Worm (Caenorhabditis elegans) whole organism, L4/young adult: ENCODE results near the gene Y68A4A.13.

Source experiments
- W03F9.2 ChIP-seq: fragments of 150-350 bp; optimal IDR thresholded peaks from 2 replicates; lab custom pipeline; 2014; ENCODE audit warnings: missing biosample characterization, missing genetic modification characterization
- dao-5 ChIP-seq: sonication (generic microtip); optimal IDR thresholded peaks from 2 replicates; lab custom pipeline; 2016; ENCODE audit warnings: missing genotype, missing genetic modification characterization, moderate library complexity, missing compliant biosample characterization
- him-1 ChIP-seq: sonication (generic microtip); optimal IDR thresholded peaks from 2 replicates; lab custom pipeline; 2016; ENCODE audit warnings: missing genotype, missing genetic modification reagents, missing genetic modification characterization, missing compliant biosample characterization

Y68A4A.13 gene

ce11 chrV:17232403-17232802 is 24.5 kb upstream of the Y68A4A.13 start:
- TF ChIP-seq him-1 (tag; lab: Kevin White, UChicago) (no peak), W03F9.2 (tag; lab: Kevin White, UChicago) (no peak), dao-5 (tag; lab: Kevin White, UChicago) (no peak)

DNA sequence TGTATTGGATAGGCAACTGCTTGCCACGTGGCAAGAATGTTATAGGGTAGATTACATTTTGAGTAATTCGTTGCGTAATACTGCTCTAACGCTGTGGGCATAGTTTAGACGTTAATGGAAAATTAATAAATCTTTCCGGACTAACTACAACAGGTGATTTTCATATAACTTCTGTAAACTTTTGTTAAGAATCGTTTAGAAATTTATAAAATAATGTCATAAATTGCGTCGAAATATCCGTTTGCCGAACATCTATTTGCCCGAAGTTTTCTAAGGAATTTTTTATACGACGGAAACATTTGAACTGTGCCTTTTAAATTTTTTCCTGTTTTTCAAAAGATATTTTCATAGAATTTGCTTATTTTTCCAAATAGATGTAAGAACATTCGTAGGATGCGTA is 18.2 kb upstream of the Y68A4A.13 start, which contains the start of gene srh-112:
TSS of gene srh-112 (minus strand) at position 101 of the 400 bp plus-strand sequence.
- TF ChIP-seq W03F9.2 (tag; lab: Kevin White, UChicago) (no peak), him-1 (tag; lab: Kevin White, UChicago) (no peak), dao-5 (tag; lab: Kevin White, UChicago) (no peak)

- TF ChIP-seq him-1 (tag; lab: Kevin White, UChicago) (no peak), W03F9.2 (tag; lab: Kevin White, UChicago) (no peak), dao-5 (tag; lab: Kevin White, UChicago) (no peak)
These were observed 17.4 kb upstream of the Y68A4A.13 start, which contains the start of gene scl-25 for ce11 chrV:17225389-17225788. TSS of gene scl-25 (plus strand) at chrV:17225689.

DNA sequence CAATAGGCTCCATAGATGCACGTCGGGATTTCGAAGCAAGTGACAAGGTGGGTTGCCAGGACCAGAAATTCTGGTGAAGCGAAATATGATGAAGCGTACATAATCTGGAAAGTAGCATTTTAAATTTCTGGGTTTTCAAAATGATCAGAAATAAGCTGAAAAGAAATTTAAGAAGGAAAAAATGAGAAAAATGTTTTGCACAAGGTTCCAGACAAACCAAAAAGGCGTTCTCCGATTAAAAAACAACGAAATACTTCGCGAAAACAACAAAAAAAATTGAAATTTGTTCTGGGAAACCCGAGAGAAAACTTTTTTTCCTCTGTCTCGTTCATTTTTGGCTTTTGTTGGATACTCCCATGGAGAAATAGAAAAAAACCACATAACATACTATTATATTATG is 15.4 kb upstream of the Y68A4A.13 start, which contains the start of gene srh-252:
TSS of gene srh-252 (minus strand) at position 101 of the 400 bp plus-strand sequence.
- TF ChIP-seq him-1 (tag; lab: Kevin White, UChicago) (no peak), dao-5 (tag; lab: Kevin White, UChicago) (no peak), W03F9.2 (tag; lab: Kevin White, UChicago) (no peak)

ce11 chrV:17220345-17220744 is 12.4 kb upstream of the Y68A4A.13 start, which contains the start of gene srh-109:
TSS of gene srh-109 (minus strand) at chrV:17220445.
- TF ChIP-seq him-1 (tag; lab: Kevin White, UChicago): no peak

- TF ChIP-seq W03F9.2 (tag; lab: Kevin White, UChicago) (no peak), dao-5 (tag; lab: Kevin White, UChicago) (no peak), him-1 (tag; lab: Kevin White, UChicago) (no peak)
These were observed 9.7 kb upstream of the Y68A4A.13 start, which contains the start of gene srbc-62 for ce11 chrV:17217690-17218089. TSS of gene srbc-62 (plus strand) at chrV:17217990.

- TF ChIP-seq W03F9.2 (tag; lab: Kevin White, UChicago): no peak
These were observed 7.7 kb upstream of the Y68A4A.13 start for ce11 chrV:17215602-17216001.

ce11 chrV:17212743-17213142 is 4.8 kb upstream of the Y68A4A.13 start, which contains the start of gene srh-113:
TSS of gene srh-113 (plus strand) at chrV:17213043.
- TF ChIP-seq W03F9.2 (tag; lab: Kevin White, UChicago) (no peak), him-1 (tag; lab: Kevin White, UChicago) (no peak), dao-5 (tag; lab: Kevin White, UChicago) (no peak)

ce11 chrV:17211989-17212731 is 4.2 kb upstream of the Y68A4A.13 start, which contains the start of gene srh-236:
TSS of gene srh-236 (minus strand) at chrV:17212039.
- TF ChIP-seq him-1 (tag; lab: Kevin White, UChicago) (no peak), dao-5 (tag; lab: Kevin White, UChicago) (no peak), W03F9.2 (tag; lab: Kevin White, UChicago) (no peak)

ce11 chrV:17206469-17206868 is 1.5 kb downstream of the Y68A4A.13 start:
- TF ChIP-seq W03F9.2 (tag; lab: Kevin White, UChicago): no peak
- TF ChIP-seq him-1 (tag; lab: Kevin White, UChicago): no peak
- no peak for TF ChIP-seq dao-5 (tag; lab: Kevin White, UChicago)

DNA sequence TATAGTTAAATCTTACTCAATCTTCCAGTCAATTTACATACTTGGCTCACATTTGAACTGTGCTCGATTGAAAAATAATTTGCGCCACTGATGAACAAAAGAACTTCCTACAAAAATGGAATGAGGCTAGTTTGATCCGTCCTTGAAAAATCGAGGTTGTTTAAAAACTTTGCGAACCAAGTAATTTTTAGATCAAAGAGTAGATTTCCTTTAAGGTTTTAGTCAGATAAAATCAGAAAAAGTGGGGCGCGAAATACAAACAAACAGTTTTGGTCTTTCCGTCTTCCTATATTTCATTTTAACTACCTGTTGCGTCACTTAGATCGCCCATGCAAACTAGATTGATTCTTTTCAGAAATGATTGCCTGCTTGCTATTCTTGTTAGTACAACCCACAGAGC is 6.1 kb downstream of the Y68A4A.13 start, which contains the start of gene Y68A4A.10:
TSS of gene Y68A4A.10 (plus strand) at position 301 of the 400 bp plus-strand sequence.
- TF ChIP-seq dao-5 (tag; lab: Kevin White, UChicago): no peak

DNA sequence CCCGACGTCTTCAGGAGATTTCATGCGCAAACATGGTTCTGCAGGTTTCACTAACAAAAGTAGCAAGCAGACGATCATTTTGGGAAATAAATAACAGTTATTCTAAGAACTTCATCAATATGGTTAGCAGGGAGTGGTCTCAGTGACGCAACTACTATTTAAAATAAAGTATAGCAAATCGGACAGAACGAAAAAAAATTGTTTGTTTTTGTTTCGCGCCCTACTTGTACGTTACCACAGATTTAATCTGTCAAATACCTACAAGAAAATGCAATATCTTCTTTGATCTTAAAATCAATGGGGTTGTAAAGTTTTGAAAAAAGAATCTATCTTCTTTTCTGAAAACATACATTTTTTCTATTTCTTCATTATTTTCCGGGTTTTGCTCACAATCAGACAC is 9.0 kb downstream of the Y68A4A.13 start, which contains the start of gene srz-96:
TSS of gene srz-96 (plus strand) at position 301 of the 400 bp plus-strand sequence.
- TF ChIP-seq him-1 (tag; lab: Kevin White, UChicago) (no peak), W03F9.2 (tag; lab: Kevin White, UChicago) (no peak), dao-5 (tag; lab: Kevin White, UChicago) (no peak)

ce11 chrV:17192238-17192637 is 15.7 kb downstream of the Y68A4A.13 start, which contains the start of gene srz-47:
TSS of gene srz-47 (minus strand) at chrV:17192338.
- no peak for TF ChIP-seq him-1 (tag; lab: Kevin White, UChicago)

DNA sequence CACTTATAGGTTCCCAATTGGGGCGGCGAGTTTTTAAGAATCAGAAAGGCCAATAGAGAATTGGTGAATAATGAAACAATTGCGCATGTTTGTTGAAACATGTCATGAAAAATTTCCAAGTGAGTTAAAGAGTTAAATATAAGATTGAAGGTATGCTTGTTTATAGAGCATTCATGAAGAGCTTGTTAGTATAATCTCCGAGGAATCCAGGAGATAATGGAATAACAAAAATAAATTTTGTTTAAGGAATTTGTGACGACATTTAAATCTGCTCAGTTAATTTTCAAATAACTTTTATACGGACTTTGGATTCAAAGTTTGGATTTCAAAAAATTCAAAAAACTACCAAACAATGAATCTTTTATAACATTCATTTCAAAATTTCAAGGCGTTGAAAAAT is 17.5 kb downstream of the Y68A4A.13 start, which contains the start of gene str-199:
TSS of gene str-199 (minus strand) at position 101 of the 400 bp plus-strand sequence.
- TF ChIP-seq him-1 (tag; lab: Kevin White, UChicago) (no peak), dao-5 (tag; lab: Kevin White, UChicago) (no peak), W03F9.2 (tag; lab: Kevin White, UChicago) (no peak)
